Fruit fly (Drosophila melanogaster): Measurements from ENCODE around the gene CG32219.

CG32219 gene

dm6 chr3L:19914833-19915232 lies 36.1 kb downstream of the CG32219 start, which contains the start of gene Rpn1 (continued):
- TF ChIP-seq CG13287 (GFP tag; IDR thresholded peaks at IDR 0.05; ENCODE audit: partially characterized antibody) (peak; percentile 68), CG15514 (GFP tag; optimal IDR thresholded peaks at IDR 0.05) (peak; percentile 76), onecut (GFP tag; IDR thresholded peaks at IDR 0.05) (peak; percentile 88), mld (GFP tag; IDR thresholded peaks at IDR 0.05; ENCODE audit: partially characterized antibody) (no peak), Fer2 (tag; optimal IDR thresholded peaks at IDR 0.05) (no peak), Lpt (GFP tag; optimal IDR thresholded peaks at IDR 0.05) (no peak), Xbp1 (GFP tag; optimal IDR thresholded peaks at IDR 0.05) (peak; percentile 48), CG33213 (GFP tag; optimal IDR thresholded peaks at IDR 0.05) (peak; percentile 37), sens (GFP tag) (peak; percentile 30)

- TF ChIP-seq Nf-YB (GFP tag; optimal IDR thresholded peaks at IDR 0.05) (no peak), BEAF-32 (GFP tag; optimal IDR thresholded peaks at IDR 0.05) (peak; percentile 27), CG9609 (GFP tag; optimal IDR thresholded peaks at IDR 0.05) (no peak), CG9797 (GFP tag; optimal IDR thresholded peaks at IDR 0.05) (peak; percentile 6), CG13287 (GFP tag; IDR thresholded peaks at IDR 0.05; ENCODE audit: partially characterized antibody) (peak; percentile 58), CkIIα-i1 (GFP tag; IDR thresholded peaks at IDR 0.05) (no peak), E2f2 (GFP tag; IDR thresholded peaks at IDR 0.05) (peak; percentile 80), Scr (GFP tag; IDR thresholded peaks at IDR 0.05; ENCODE audit: partially characterized antibody) (peak; percentile 39; the same call in 1 of the 2 replicates), Sox102F (GFP tag; optimal IDR thresholded peaks at IDR 0.05) (no peak), CG6813 (GFP tag; optimal IDR thresholded peaks at IDR 0.05) (no peak), Dref (GFP tag; IDR thresholded peaks at IDR 0.05) (peak; percentile 58), Dip3 (GFP tag; optimal IDR thresholded peaks at IDR 0.05) (no peak), CG2116 (GFP tag; optimal IDR thresholded peaks at IDR 0.05) (peak; percentile 57), CG11504 (tag; optimal IDR thresholded peaks at IDR 0.05) (no peak), mam (GFP tag; optimal IDR thresholded peaks at IDR 0.05) (no peak), Dll (GFP tag; IDR thresholded peaks at IDR 0.05; ENCODE audit: partially characterized antibody) (peak; percentile 58; the same call in 2 of the 4 replicates), kah (GFP tag; optimal IDR thresholded peaks at IDR 0.05) (peak; percentile 92), pzg (GFP tag; optimal IDR thresholded peaks at IDR 0.05) (peak; percentile 14), ro (GFP tag; IDR thresholded peaks at IDR 0.05) (no peak), nerfin-2 (GFP tag; IDR thresholded peaks at IDR 0.05; ENCODE audit: partially characterized antibody) (no peak), caup (GFP tag; optimal IDR thresholded peaks at IDR 0.05; ENCODE audit: severe bottlenecking) (no peak), stwl (tag; optimal IDR thresholded peaks at IDR 0.05) (peak; percentile 2), jigr1 (GFP tag; IDR thresholded peaks at IDR 0.05) (no peak), CG4707 (GFP tag; optimal IDR thresholded peaks at IDR 0.05) (no peak), MESR4 (GFP tag; optimal IDR thresholded peaks at IDR 0.05) (peak; percentile 62), Dp (GFP tag; optimal IDR thresholded peaks at IDR 0.05) (peak; percentile 79), unc-4 (GFP tag; IDR thresholded peaks at IDR 0.05; ENCODE audit: partially characterized antibody) (peak; percentile 52), MBD-R2 (GFP tag; IDR thresholded peaks at IDR 0.05) (peak; percentile 29; the same call in 1 of the 2 replicates)
Observed at dm6 chr3L:19913328-19913936, 37.5 kb downstream of the CG32219 start, which contains the start of gene Mtr3. TSS of gene Mtr3 (minus strand) at chr3L:19913715.

- TF ChIP-seq maf-S (GFP tag; optimal IDR thresholded peaks at IDR 0.05) (no peak), Mad (GFP tag; optimal IDR thresholded peaks at IDR 0.05) (peak; percentile 32), CG17359 (tag; optimal IDR thresholded peaks at IDR 0.05) (no peak), ro (GFP tag; IDR thresholded peaks at IDR 0.05) (no peak), chinmo (GFP tag; IDR thresholded peaks at IDR 0.05; ENCODE audit: partially characterized antibody) (peak; percentile 20; the same call in 1 of the 4 replicates), CG13287 (GFP tag; IDR thresholded peaks at IDR 0.05; ENCODE audit: partially characterized antibody) (peak; percentile 60; the same call in 1 of the 2 replicates), lilli (GFP tag; optimal IDR thresholded peaks at IDR 0.05) (peak; percentile 6), NC2β (GFP tag; optimal IDR thresholded peaks at IDR 0.05) (peak; percentile 52), Bgb (GFP tag; IDR thresholded peaks at IDR 0.05; ENCODE audit: partially characterized antibody) (peak; percentile 53; the same call in 1 of the 2 replicates), CG10543 (GFP tag; optimal IDR thresholded peaks at IDR 0.05) (no peak), CG12659 (GFP tag; optimal IDR thresholded peaks at IDR 0.05) (peak; percentile 88), CG18619 (GFP tag; optimal IDR thresholded peaks at IDR 0.05) (no peak), zen (tag; optimal IDR thresholded peaks at IDR 0.05) (peak; percentile 28)
Observed at dm6 chr3L:19910054-19910414, 40.9 kb downstream of the CG32219 start, which contains the start of the genes Mi-2 and Prp3. TSS of gene Mi-2 (minus strand) at chr3L:19910215. TSS of gene Prp3 (plus strand) at chr3L:19910300.

Data from whole organism, embryonic.